Fruit fly (Drosophila melanogaster) whole organism, adult: ENCODE data around the gene Sbds.
A peak's percentile ranks its signal among the peaks of the same experiment; 100 is the strongest.

ENCODE experiments used
- CG11617 ChIP-seq: fragments of 200-800 bp; sonication (Bioruptor generic); optimal IDR thresholded peaks from 2 replicates; lab custom pipeline; 2017; ENCODE audit warnings: mild to moderate bottlenecking, missing biosample characterization, missing genetic modification reagents, missing genetic modification characterization
- CG12768 ChIP-seq: fragments of 200-800 bp; sonication (Bioruptor generic); optimal IDR thresholded peaks from 2 replicates; lab custom pipeline; 2017; ENCODE audit warnings: missing biosample characterization, missing genetic modification characterization, mild to moderate bottlenecking, moderate library complexity, missing genetic modification reagents
- CG14711 ChIP-seq: fragments of 200-800 bp; sonication (Bioruptor generic); optimal IDR thresholded peaks from 2 replicates; lab custom pipeline; 2018; ENCODE audit warnings: missing biosample characterization, mild to moderate bottlenecking, missing genetic modification characterization, moderate library complexity
- CG1620 ChIP-seq: fragments of 200-800 bp; sonication (Bioruptor generic); optimal IDR thresholded peaks from 2 replicates; lab custom pipeline; 2016; ENCODE audit warnings: missing biosample characterization, missing genetic modification characterization
- CG33017 ChIP-seq: fragments of 200-800 bp; sonication (Bioruptor generic); optimal IDR thresholded peaks from 2 replicates; lab custom pipeline; 2018; ENCODE audit warnings: missing biosample characterization, mild to moderate bottlenecking, missing genetic modification characterization, moderate library complexity
- CG5204 ChIP-seq: fragments of 200-800 bp; sonication (Bioruptor generic); optimal IDR thresholded peaks from 2 replicates; lab custom pipeline; 2016; ENCODE audit warnings: missing biosample characterization, missing genetic modification characterization
- CG7045 ChIP-seq: fragments of 200-800 bp; sonication (Bioruptor generic); optimal IDR thresholded peaks from 2 replicates; lab custom pipeline; 2017; ENCODE audit warnings: missing biosample characterization, mild to moderate bottlenecking, missing genetic modification characterization
- CG7101 ChIP-seq: fragments of 200-800 bp; sonication (Bioruptor generic); optimal IDR thresholded peaks from 2 replicates; lab custom pipeline; 2018; ENCODE audit warnings: missing biosample characterization, mild to moderate bottlenecking, missing genetic modification characterization, moderate library complexity
- Clk ChIP-seq: fragments of 200-800 bp; sonication (Bioruptor generic); optimal IDR thresholded peaks from 2 replicates; lab custom pipeline; 2017; ENCODE audit warnings: missing biosample characterization, missing genetic modification characterization
- Crg-1 ChIP-seq: fragments of 200-800 bp; sonication (Bioruptor generic); optimal IDR thresholded peaks from 2 replicates; lab custom pipeline; 2016; ENCODE audit warnings: missing biosample characterization, missing genetic modification characterization
- Hr96 ChIP-seq: fragments of 200-800 bp; sonication (Bioruptor generic); optimal IDR thresholded peaks from 2 replicates; lab custom pipeline; 2016; ENCODE audit warnings: missing biosample characterization, missing genetic modification characterization
- Mnt ChIP-seq: fragments of 200-800 bp; sonication (Bioruptor generic); optimal IDR thresholded peaks from 2 replicates; lab custom pipeline; 2016; ENCODE audit warnings: missing biosample characterization, mild to moderate bottlenecking, missing genetic modification characterization
- bab1 ChIP-seq: fragments of 200-800 bp; sonication (Bioruptor generic); optimal IDR thresholded peaks from 3 replicates; lab custom pipeline; 2019; ENCODE audit warnings: missing biosample characterization, mild to moderate bottlenecking, missing genetic modification characterization, moderate library complexity
- cic ChIP-seq: fragments of 200-800 bp; sonication (Bioruptor generic); optimal IDR thresholded peaks from 2 replicates; lab custom pipeline; 2017; ENCODE audit warnings: missing biosample characterization, mild to moderate bottlenecking, missing genetic modification characterization, moderate library complexity
- cnc ChIP-seq, 2 experiments: fragments of >200 bp; optimal IDR thresholded peaks; 2 replicates each; lab custom pipeline; 2017
- kay ChIP-seq: fragments of 200-800 bp; sonication (Bioruptor generic); peaks from one replicate; lab custom pipeline; 2016; ENCODE audit warnings: missing biosample characterization, missing genetic modification characterization, borderline replicate concordance
- ovo ChIP-seq: fragments of 200-800 bp; sonication (Bioruptor generic); optimal IDR thresholded peaks from 2 replicates; lab custom pipeline; 2016; ENCODE audit warnings: missing biosample characterization, missing genetic modification characterization
- pad ChIP-seq: fragments of 200-800 bp; sonication (Bioruptor generic); optimal IDR thresholded peaks from 3 replicates; lab custom pipeline; 2017; ENCODE audit warnings: missing biosample characterization, missing genetic modification characterization, mild to moderate bottlenecking, moderate library complexity, missing genetic modification reagents
- tj ChIP-seq: fragments of 200-800 bp; sonication (Bioruptor generic); optimal IDR thresholded peaks from 3 replicates; lab custom pipeline; 2017; ENCODE audit warnings: missing biosample characterization, mild to moderate bottlenecking, missing genetic modification characterization, moderate library complexity
- toe ChIP-seq: fragments of 200-800 bp; sonication (Bioruptor generic); optimal IDR thresholded peaks from 2 replicates; lab custom pipeline; 2016; ENCODE audit warnings: missing biosample characterization, missing genetic modification characterization

The Sbds gene

DNA sequence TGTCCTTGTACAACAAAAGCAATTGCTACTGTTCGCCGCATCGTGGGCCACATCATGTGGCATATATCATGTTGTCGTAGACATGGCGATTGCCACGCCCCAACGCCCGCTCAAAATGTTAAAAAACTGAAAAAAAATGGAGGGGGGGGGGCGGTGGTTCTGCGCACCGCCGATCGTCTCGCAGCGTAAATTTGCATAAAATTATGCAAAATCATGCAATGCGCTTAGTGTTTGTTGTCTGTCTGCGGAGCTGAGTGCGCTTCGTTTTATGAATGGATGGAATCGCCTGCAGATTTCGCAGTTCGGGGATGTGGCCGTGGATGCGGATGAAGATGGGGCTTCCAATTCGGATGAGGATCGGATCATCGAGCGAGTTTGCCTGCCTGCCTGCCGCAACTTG is 19.1 kb downstream of the Sbds start:
- no peak for TF ChIP-seq Clk
- TF ChIP-seq pad (GFP tag; lab: Kevin White, UChicago), result no peak
- TF ChIP-seq tj, result no peak
- no peak for TF ChIP-seq cic (GFP tag; lab: Kevin White, UChicago)
- TF ChIP-seq toe (GFP tag; lab: Kevin White, UChicago), result no peak
- TF ChIP-seq Hr96 (GFP tag; lab: Kevin White, UChicago), result no peak
- no peak for TF ChIP-seq CG33017
- TF ChIP-seq bab1, result no peak
- TF ChIP-seq cnc (optimal IDR thresholded peaks at IDR 0.05; lab: Kevin White, UChicago), result no peak
- no peak for TF ChIP-seq CG14711 (tag; lab: Kevin White, UChicago)
- no peak for TF ChIP-seq CG7045
- TF ChIP-seq CG1620, result no peak
- TF ChIP-seq ovo (GFP tag; lab: Kevin White, UChicago), result no peak
- no peak for TF ChIP-seq CG7101 (tag; lab: Kevin White, UChicago)
- TF ChIP-seq kay, result no peak

DNA sequence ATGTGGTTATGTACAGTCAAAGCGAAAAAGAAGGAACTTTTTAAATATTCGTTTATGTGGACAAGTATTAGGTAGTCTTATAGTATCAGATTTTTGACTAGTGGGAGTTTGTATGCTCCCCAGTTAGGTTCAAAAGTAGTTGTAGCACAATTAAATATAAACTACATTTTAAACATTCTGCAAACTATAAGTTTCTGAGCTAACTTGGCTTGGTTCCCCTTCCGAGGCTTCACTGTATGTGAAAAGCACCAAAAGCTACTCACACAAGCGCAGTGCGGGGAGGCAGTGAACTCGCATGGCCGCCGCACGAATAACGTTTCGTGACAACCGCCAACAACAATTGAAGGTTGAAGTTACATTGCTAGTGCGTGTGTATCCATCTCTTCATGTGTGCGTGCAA is 24.9 kb downstream of the Sbds start:
- no peak for TF ChIP-seq CG12768 (GFP tag; lab: Kevin White, UChicago)
- no peak for TF ChIP-seq cnc (optimal IDR thresholded peaks at IDR 0.05; lab: Kevin White, UChicago)
- no peak for TF ChIP-seq Crg-1 (GFP tag; lab: Kevin White, UChicago)
- no peak for TF ChIP-seq bab1
- TF ChIP-seq CG33017, result no peak

DNA sequence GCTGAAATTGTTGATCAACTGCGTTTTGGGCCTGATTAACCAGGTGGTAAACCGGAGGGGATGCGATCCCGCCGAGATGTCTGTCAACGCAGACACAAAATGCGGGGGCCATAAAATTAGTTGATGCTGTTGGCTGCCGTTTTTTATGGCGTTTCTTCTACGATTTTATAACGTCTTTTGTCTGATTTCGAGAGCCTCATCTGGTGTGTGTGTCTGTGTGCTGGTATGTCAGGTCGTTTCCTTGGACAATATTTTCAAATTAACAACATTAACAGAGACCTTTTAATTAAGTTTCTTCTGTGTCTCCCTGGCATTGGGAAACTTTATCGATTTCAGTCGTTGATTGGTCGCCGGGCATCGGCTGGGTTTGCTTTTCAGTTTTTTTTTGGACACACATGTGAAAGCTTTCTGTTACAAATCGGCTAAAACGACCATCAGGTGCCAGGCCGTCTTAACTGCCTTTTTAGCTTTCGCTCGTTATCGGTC is 26.1 kb downstream of the Sbds start:
- TF ChIP-seq Crg-1 (GFP tag; lab: Kevin White, UChicago) (no peak), pad (GFP tag; lab: Kevin White, UChicago) (no peak), kay (no peak), CG7101 (tag; lab: Kevin White, UChicago) (no peak), toe (GFP tag; lab: Kevin White, UChicago) (no peak), Mnt (GFP tag; lab: Kevin White, UChicago) (no peak), Clk (no peak), tj (no peak), CG7045 (no peak)

DNA sequence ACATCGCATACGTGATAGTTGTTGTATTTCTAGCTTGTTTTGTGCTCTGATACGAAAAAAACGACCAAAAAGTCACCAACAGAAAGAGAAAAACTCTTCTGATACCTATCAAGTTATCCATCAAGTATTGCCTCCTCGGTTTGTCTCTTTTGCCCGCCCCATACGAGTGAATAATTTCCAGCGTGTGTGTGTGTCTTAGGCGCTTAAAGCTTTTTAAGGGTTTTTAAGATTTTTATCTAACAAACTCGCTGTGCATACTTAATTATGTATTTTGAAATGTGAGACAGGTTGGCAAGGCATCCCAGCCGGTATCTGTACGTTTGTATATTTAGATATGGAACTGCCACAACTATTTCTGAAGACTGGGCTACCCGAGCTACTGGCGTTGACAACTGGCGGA is 26.7 kb downstream of the Sbds start:
- TF ChIP-seq cic (GFP tag; lab: Kevin White, UChicago) (no peak), CG14711 (tag; lab: Kevin White, UChicago) (no peak), Hr96 (GFP tag; lab: Kevin White, UChicago) (no peak), CG7101 (tag; lab: Kevin White, UChicago) (no peak)

DNA sequence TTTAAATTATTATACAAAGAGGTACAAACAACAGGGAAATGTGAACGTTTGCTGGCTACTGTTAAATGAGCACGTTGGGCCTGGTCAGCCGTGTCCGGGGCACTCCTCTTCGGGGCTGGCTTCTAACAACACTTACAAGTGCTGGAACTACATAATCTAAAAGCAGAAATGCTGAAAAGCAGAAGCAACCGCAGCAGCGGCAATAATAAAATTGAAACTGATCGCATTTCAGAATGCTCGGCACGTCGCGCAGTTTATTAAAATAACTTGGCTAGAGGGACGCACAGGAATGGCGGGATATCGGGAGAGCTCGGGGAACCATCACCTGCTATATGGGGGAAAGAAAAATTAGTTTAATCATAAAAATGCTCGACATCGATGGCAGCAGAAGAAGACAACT is 30.7 kb downstream of the Sbds start:
- no peak for TF ChIP-seq cic (GFP tag; lab: Kevin White, UChicago)
- TF ChIP-seq Hr96 (GFP tag; lab: Kevin White, UChicago), result no peak
- no peak for TF ChIP-seq CG5204 (GFP tag; lab: Kevin White, UChicago)
- TF ChIP-seq tj, result no peak
- TF ChIP-seq Clk, result no peak
- no peak for TF ChIP-seq CG1620
- no peak for TF ChIP-seq Mnt (GFP tag; lab: Kevin White, UChicago)
- no peak for TF ChIP-seq ovo (GFP tag; lab: Kevin White, UChicago)
- TF ChIP-seq cnc (optimal IDR thresholded peaks at IDR 0.05; lab: Kevin White, UChicago), result no peak
- TF ChIP-seq CG33017, result no peak
- no peak for TF ChIP-seq kay
- no peak for TF ChIP-seq CG7045
- TF ChIP-seq bab1, result no peak
- TF ChIP-seq CG14711 (tag; lab: Kevin White, UChicago), result no peak
- no peak for TF ChIP-seq toe (GFP tag; lab: Kevin White, UChicago)
- TF ChIP-seq CG7101 (tag; lab: Kevin White, UChicago), result no peak
- TF ChIP-seq CG12768 (GFP tag; lab: Kevin White, UChicago), result no peak
- TF ChIP-seq Crg-1 (GFP tag; lab: Kevin White, UChicago), result no peak
- no peak for TF ChIP-seq CG11617 (GFP tag; lab: Kevin White, UChicago)

DNA sequence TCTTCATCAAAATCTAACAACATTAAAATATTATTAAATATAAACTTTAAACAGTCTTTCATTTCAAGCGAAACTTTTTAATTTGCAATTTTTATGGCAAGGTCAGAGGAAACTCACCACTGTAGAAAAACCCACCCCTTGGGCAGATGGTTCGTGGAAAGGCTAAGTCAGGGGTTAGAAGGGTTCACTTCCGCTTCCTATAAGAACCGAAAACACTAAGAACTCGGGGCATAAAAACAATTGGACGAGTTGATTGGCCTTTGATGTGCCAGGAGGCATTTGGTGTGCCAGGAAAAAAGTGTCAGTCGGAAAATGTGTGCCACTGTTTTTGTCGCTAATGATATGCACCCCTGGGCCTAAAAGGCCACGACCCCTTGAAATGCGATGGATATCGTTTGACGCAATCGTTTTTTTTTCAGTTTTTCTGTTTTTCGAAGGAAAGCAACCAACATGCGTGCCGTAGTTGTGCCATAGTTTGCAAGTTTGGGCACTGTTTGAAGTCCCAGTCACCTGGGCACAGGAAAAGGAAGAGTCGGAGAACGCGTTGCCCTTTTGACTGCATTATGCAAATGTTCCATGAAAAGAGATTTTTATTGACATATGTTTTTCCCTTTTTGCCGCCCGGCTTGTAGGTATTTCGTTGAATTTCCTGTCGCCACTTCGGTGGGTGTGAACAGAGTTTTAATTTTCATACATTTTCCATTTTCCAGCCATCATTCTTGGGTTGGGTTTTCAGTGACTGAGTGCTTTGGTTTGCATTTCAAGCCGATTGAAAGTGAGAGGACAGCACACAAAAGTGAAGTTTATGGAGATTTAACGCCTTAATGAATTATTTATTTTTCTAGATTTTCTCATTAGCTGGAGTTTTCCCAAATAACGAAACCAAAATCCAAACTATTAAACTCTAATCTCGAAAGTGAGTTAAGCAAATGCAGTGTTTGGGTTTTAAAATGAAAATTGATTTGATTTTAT is 32.2 kb downstream of the Sbds start:
- TF ChIP-seq kay (peak; percentile 8), CG5204 (GFP tag; lab: Kevin White, UChicago) (no peak)

dm6 chr3L:6787502-6787901 is 34.8 kb downstream of the Sbds start:
- TF ChIP-seq kay, result no peak
- no peak for TF ChIP-seq Hr96 (GFP tag; lab: Kevin White, UChicago)
- TF ChIP-seq toe (GFP tag; lab: Kevin White, UChicago), result no peak
- TF ChIP-seq CG7101 (tag; lab: Kevin White, UChicago), result no peak
- no peak for TF ChIP-seq CG33017
- no peak for TF ChIP-seq CG1620
- no peak for TF ChIP-seq Crg-1 (GFP tag; lab: Kevin White, UChicago)
- TF ChIP-seq cic (GFP tag; lab: Kevin White, UChicago), result no peak
- TF ChIP-seq pad (GFP tag; lab: Kevin White, UChicago), result no peak
- no peak for TF ChIP-seq CG11617 (GFP tag; lab: Kevin White, UChicago)
- TF ChIP-seq ovo (GFP tag; lab: Kevin White, UChicago), result no peak
- TF ChIP-seq CG14711 (tag; lab: Kevin White, UChicago), result no peak
- TF ChIP-seq bab1, result no peak
